Worm (Caenorhabditis elegans) whole organism, mixed stage, embryonic: ENCODE data around the gene str-108.

Source experiments
- blmp-1 ChIP-seq: fragments of 150-350 bp; optimal IDR thresholded peaks from 2 replicates; lab custom pipeline; 2014; ENCODE audit warnings: missing biosample characterization, missing genetic modification characterization
- ceh-83 ChIP-seq: fragments of 200-800 bp; sonication (Bioruptor generic); optimal IDR thresholded peaks from 2 replicates; lab custom pipeline; 2018; ENCODE audit warnings: mild to moderate bottlenecking, missing genetic modification characterization, missing compliant biosample characterization
- ces-1 ChIP-seq: fragments of 150-350 bp; optimal IDR thresholded peaks from 2 replicates; lab custom pipeline; 2014; ENCODE audit warnings: missing biosample characterization, missing genetic modification reagents, missing genetic modification characterization
- ham-2 ChIP-seq: fragments of 200-800 bp; sonication (Bioruptor generic); optimal IDR thresholded peaks from 2 replicates; lab custom pipeline; 2018; ENCODE audit warnings: mild to moderate bottlenecking, missing genetic modification characterization, missing compliant biosample characterization
- lsy-2 ChIP-seq: fragments of 150-350 bp; optimal IDR thresholded peaks from 2 replicates; lab custom pipeline; 2014; ENCODE audit warnings: missing biosample characterization, missing genetic modification characterization
- mls-2 ChIP-seq: sonication (generic microtip); optimal IDR thresholded peaks from 2 replicates; lab custom pipeline; 2016; ENCODE audit warnings: mild to moderate bottlenecking, missing genetic modification characterization, moderate library complexity, missing compliant biosample characterization
- nhr-28 ChIP-seq: fragments of 150-350 bp; optimal IDR thresholded peaks from 2 replicates; lab custom pipeline; 2014; ENCODE audit warnings: missing biosample characterization, missing genetic modification characterization
- nhr-76 ChIP-seq: sonication (generic microtip); optimal IDR thresholded peaks from 2 replicates; lab custom pipeline; 2017; ENCODE audit warnings: missing biosample characterization, missing genetic modification characterization
- snpc-4 ChIP-seq: fragments of 150-350 bp; optimal IDR thresholded peaks from 2 replicates; lab custom pipeline; 2014; ENCODE audit warnings: missing biosample characterization, missing genetic modification characterization
- unc-39 ChIP-seq: fragments of 150-350 bp; optimal IDR thresholded peaks from 2 replicates; lab custom pipeline; 2014; ENCODE audit warnings: missing biosample characterization, missing genetic modification characterization
- unc-62 ChIP-seq: fragments of 150-350 bp; optimal IDR thresholded peaks from 2 replicates; lab custom pipeline; 2014; ENCODE audit warnings: missing biosample characterization, missing genetic modification reagents, missing genetic modification characterization
- ztf-11 ChIP-seq: fragments of 150-350 bp; optimal IDR thresholded peaks from 2 replicates; lab custom pipeline; 2014; ENCODE audit warnings: missing biosample characterization, missing genetic modification characterization

- TF ChIP-seq nhr-28 (no peak), ceh-83 (GFP tag; lab: Kevin White, UChicago) (no peak), ztf-11 (tag; lab: Kevin White, UChicago) (no peak), unc-62 (no peak), unc-39 (tag; lab: Kevin White, UChicago) (no peak), mls-2 (tag; lab: Kevin White, UChicago) (no peak), nhr-76 (tag; lab: Kevin White, UChicago) (no peak), snpc-4 (no peak), ces-1 (GFP tag; lab: Kevin White, UChicago) (no peak), blmp-1 (tag; lab: Kevin White, UChicago) (no peak), lsy-2 (tag; lab: Kevin White, UChicago) (no peak), ham-2 (GFP tag; lab: Kevin White, UChicago) (no peak)
These were observed 48.5 kb downstream of the str-108 start, which contains the start of gene F11A5.9 for ce11 chrV:16214505-16214904.
